Fruit fly (Drosophila melanogaster) Kc167 (cell line): ENCODE data around the gene Kap-alpha3.

Experiments
- Sin3A ChIP-seq: fragments of >200 bp; optimal IDR thresholded peaks from 2 replicates; lab custom pipeline; 2018; ENCODE audit warnings: missing external identifiers
- ttk ChIP-seq: sonication (Bioruptor generic); optimal IDR thresholded peaks from 2 replicates; lab custom pipeline; 2017; ENCODE audit warnings: missing external identifiers

DNA sequence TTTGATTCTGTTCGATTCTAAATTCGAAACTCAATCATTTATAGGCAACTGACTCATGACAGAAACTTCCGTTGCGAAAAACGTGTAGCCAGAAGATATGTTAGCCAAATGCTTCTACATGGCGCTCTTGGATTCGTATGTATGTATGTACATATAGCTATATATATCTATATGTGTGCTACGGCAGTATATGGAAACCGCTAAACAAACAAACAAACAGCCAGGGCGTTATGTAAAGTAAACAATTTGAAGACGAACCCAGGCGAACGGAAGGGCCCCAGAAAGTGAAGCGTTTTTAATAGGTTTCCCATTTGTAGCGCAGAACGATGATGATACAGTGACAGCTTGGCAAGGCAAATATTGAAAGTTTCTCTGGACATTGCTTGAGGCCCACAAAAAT is 47.6 kb downstream of the Kap-alpha3 start:
- TF ChIP-seq ttk (lab: Kevin White, UChicago) (no peak), Sin3A (lab: Kevin White, UChicago) (no peak)
